Fruit fly (Drosophila melanogaster) whole organism, prepupa: Measurements from ENCODE around the gene Marf.

Experiments
- CG10631 ChIP-seq: fragments of 200-800 bp; sonication (Bioruptor generic); optimal IDR thresholded peaks from 2 replicates; lab custom pipeline; 2016; ENCODE audit warnings: missing biosample characterization, missing genetic modification characterization
- CG10669 ChIP-seq: fragments of 200-800 bp; sonication (Bioruptor generic); optimal IDR thresholded peaks from 3 replicates; lab custom pipeline; 2018; ENCODE audit warnings: missing biosample characterization, mild to moderate bottlenecking, missing genetic modification characterization, moderate library complexity
- CG11294 ChIP-seq: fragments of 200-800 bp; sonication (Bioruptor generic); IDR thresholded peaks from 2 replicates; pipeline ENCODE4 v1.3.6; 2022; ENCODE audit warnings: missing biosample characterization, missing genetic modification characterization
- CG15336 ChIP-seq: fragments of 200-800 bp; sonication (Bioruptor generic); IDR thresholded peaks from 2 replicates; pipeline ENCODE4 v1.3.6; 2022; ENCODE audit warnings: missing biosample characterization, missing genetic modification characterization
- CG1621 ChIP-seq: fragments of 200-800 bp; sonication (Bioruptor generic); optimal IDR thresholded peaks from 3 replicates; lab custom pipeline; 2018; ENCODE audit warnings: missing biosample characterization, mild to moderate bottlenecking, missing genetic modification characterization
- CG16779 ChIP-seq: fragments of 200-800 bp; sonication (Bioruptor generic); optimal IDR thresholded peaks from 3 replicates; lab custom pipeline; 2017; ENCODE audit warnings: missing biosample characterization, mild to moderate bottlenecking, missing genetic modification characterization
- CG3032 ChIP-seq: fragments of 200-800 bp; optimal IDR thresholded peaks from 2 replicates; lab custom pipeline; 2019; ENCODE audit warnings: missing biosample characterization, mild to moderate bottlenecking, missing genetic modification characterization, moderate library complexity
- CG31627 ChIP-seq: fragments of 200-800 bp; sonication (Bioruptor generic); optimal IDR thresholded peaks from 3 replicates; lab custom pipeline; 2016; ENCODE audit warnings: missing biosample characterization, missing genetic modification characterization
- CG32006 ChIP-seq: fragments of 200-800 bp; sonication (Bioruptor generic); optimal IDR thresholded peaks from 3 replicates; lab custom pipeline; 2017; ENCODE audit warnings: missing biosample characterization, mild to moderate bottlenecking, missing genetic modification characterization
- CG3919 ChIP-seq: fragments of 200-800 bp; sonication (Bioruptor generic); optimal IDR thresholded peaks from 3 replicates; lab custom pipeline; 2016; ENCODE audit warnings: missing biosample characterization, missing genetic modification characterization
- CG4318 ChIP-seq: fragments of 200-800 bp; sonication (Bioruptor generic); optimal IDR thresholded peaks from 3 replicates; lab custom pipeline; 2017; ENCODE audit warnings: missing biosample characterization, mild to moderate bottlenecking, missing genetic modification characterization
- CG6163 ChIP-seq: fragments of 200-800 bp; sonication (Bioruptor generic); IDR thresholded peaks from 3 replicates; pipeline ENCODE4 v1.3.6; 2022; ENCODE audit warnings: missing biosample characterization, missing genetic modification characterization
- CG6792 ChIP-seq: fragments of 200-800 bp; sonication (Bioruptor generic); optimal IDR thresholded peaks from 3 replicates; lab custom pipeline; 2016; ENCODE audit warnings: missing biosample characterization, missing genetic modification characterization
- CG6808 ChIP-seq: fragments of 200-800 bp; sonication (Bioruptor generic); optimal IDR thresholded peaks from 3 replicates; lab custom pipeline; 2017; ENCODE audit warnings: missing biosample characterization, missing genetic modification characterization, mild to moderate bottlenecking, moderate library complexity, missing genetic modification reagents
- CG6854 ChIP-seq: fragments of 200-800 bp; sonication (Bioruptor generic); optimal IDR thresholded peaks from 2 replicates; lab custom pipeline; 2017; ENCODE audit warnings: missing biosample characterization, mild to moderate bottlenecking, missing genetic modification characterization
- CG7368 ChIP-seq: fragments of 200-800 bp; sonication (Bioruptor generic); optimal IDR thresholded peaks from 3 replicates; lab custom pipeline; 2016; ENCODE audit warnings: missing biosample characterization, missing genetic modification characterization
- CG8319 ChIP-seq: fragments of 200-800 bp; sonication (Bioruptor generic); optimal IDR thresholded peaks from 3 replicates; lab custom pipeline; 2016; ENCODE audit warnings: missing biosample characterization, missing genetic modification characterization
- CG8632 ChIP-seq: fragments of 200-800 bp; sonication (Bioruptor generic); optimal IDR thresholded peaks from 3 replicates; lab custom pipeline; 2016; ENCODE audit warnings: missing biosample characterization, missing genetic modification characterization
- CG9139 ChIP-seq: fragments of 200-800 bp; sonication (Bioruptor generic); optimal IDR thresholded peaks from 3 replicates; lab custom pipeline; 2017; ENCODE audit warnings: missing biosample characterization, mild to moderate bottlenecking, missing genetic modification characterization
- Eip75B ChIP-seq: fragments of 200-800 bp; sonication (Bioruptor generic); optimal IDR thresholded peaks from 3 replicates; lab custom pipeline; 2016; ENCODE audit warnings: missing biosample characterization, missing genetic modification characterization
- Eip78C ChIP-seq: fragments of 200-800 bp; sonication (Bioruptor generic); peaks from one replicate; lab custom pipeline; 2016; ENCODE audit warnings: missing biosample characterization, missing genetic modification characterization
- Eip93F ChIP-seq: fragments of 200-800 bp; sonication (Bioruptor generic); optimal IDR thresholded peaks from 2 replicates; lab custom pipeline; 2016; ENCODE audit warnings: missing biosample characterization, mild to moderate bottlenecking, missing genetic modification characterization
- Ets21C ChIP-seq: fragments of 200-800 bp; sonication (Bioruptor generic); optimal IDR thresholded peaks from 3 replicates; lab custom pipeline; 2016; ENCODE audit warnings: missing biosample characterization, missing genetic modification characterization
- Ets96B ChIP-seq: fragments of 200-800 bp; optimal IDR thresholded peaks from 2 replicates; lab custom pipeline; 2019; ENCODE audit warnings: missing biosample characterization, mild to moderate bottlenecking, missing genetic modification characterization, moderate library complexity
- Gug ChIP-seq: fragments of 200-800 bp; sonication (Bioruptor generic); IDR thresholded peaks from 2 replicates; pipeline ENCODE4 v1.3.6; 2022; ENCODE audit warnings: missing biosample characterization, missing genetic modification characterization
- Hr39 ChIP-seq: fragments of 200-800 bp; sonication (Bioruptor generic); optimal IDR thresholded peaks from 2 replicates; lab custom pipeline; 2016; ENCODE audit warnings: missing biosample characterization, missing genetic modification characterization
- Hr4 ChIP-seq: fragments of 200-800 bp; sonication (Bioruptor generic); optimal IDR thresholded peaks from 3 replicates; lab custom pipeline; 2016; ENCODE audit warnings: missing biosample characterization, missing genetic modification characterization
- Smox ChIP-seq: fragments of 200-800 bp; sonication (Bioruptor generic); optimal IDR thresholded peaks from 3 replicates; lab custom pipeline; 2016; ENCODE audit warnings: missing biosample characterization, missing genetic modification characterization
- Sox102F ChIP-seq: fragments of 200-800 bp; sonication (Bioruptor generic); optimal IDR thresholded peaks from 2 replicates; lab custom pipeline; 2016; ENCODE audit warnings: missing biosample characterization, mild to moderate bottlenecking, missing genetic modification characterization
- Sox14 ChIP-seq: fragments of 200-800 bp; sonication (Bioruptor generic); optimal IDR thresholded peaks from 3 replicates; lab custom pipeline; 2016; ENCODE audit warnings: missing biosample characterization, missing genetic modification characterization
- Sox15 ChIP-seq: fragments of 200-800 bp; sonication (Bioruptor generic); optimal IDR thresholded peaks from 3 replicates; lab custom pipeline; 2016; ENCODE audit warnings: missing biosample characterization, missing genetic modification characterization
- achi ChIP-seq: fragments of 200-800 bp; sonication (Bioruptor generic); optimal IDR thresholded peaks from 3 replicates; lab custom pipeline; 2016; ENCODE audit warnings: missing biosample characterization, missing genetic modification characterization
- acj6 ChIP-seq: fragments of 200-800 bp; sonication (Bioruptor generic); optimal IDR thresholded peaks from 3 replicates; lab custom pipeline; 2016; ENCODE audit warnings: missing biosample characterization, missing genetic modification characterization
- cyc ChIP-seq: fragments of 200-800 bp; sonication (Bioruptor generic); optimal IDR thresholded peaks from 3 replicates; lab custom pipeline; 2016; ENCODE audit warnings: missing biosample characterization, missing genetic modification characterization
- dac ChIP-seq: fragments of 200-800 bp; sonication (Bioruptor generic); optimal IDR thresholded peaks from 2 replicates; lab custom pipeline; 2017; ENCODE audit warnings: missing biosample characterization, mild to moderate bottlenecking, missing genetic modification characterization
- dsx ChIP-seq: fragments of 200-800 bp; optimal IDR thresholded peaks from 3 replicates; lab custom pipeline; 2019; ENCODE audit warnings: missing biosample characterization, mild to moderate bottlenecking, missing genetic modification characterization, moderate library complexity; ENCODE audit not compliant: poor library complexity, severe bottlenecking
- eg ChIP-seq: fragments of 200-800 bp; sonication (Bioruptor generic); IDR thresholded peaks from 3 replicates; pipeline ENCODE4 v1.3.6; 2022; ENCODE audit warnings: missing biosample characterization, missing genetic modification characterization
- fd59A ChIP-seq: fragments of 200-800 bp; sonication (Bioruptor generic); optimal IDR thresholded peaks from 2 replicates; lab custom pipeline; 2017; ENCODE audit warnings: missing biosample characterization, mild to moderate bottlenecking, missing genetic modification characterization, missing genetic modification reagents
- fd85E ChIP-seq: fragments of 200-800 bp; sonication (Bioruptor generic); optimal IDR thresholded peaks from 3 replicates; lab custom pipeline; 2016; ENCODE audit warnings: missing biosample characterization, missing genetic modification characterization
- fkh ChIP-seq: fragments of 200-800 bp; sonication (Bioruptor generic); optimal IDR thresholded peaks from 3 replicates; lab custom pipeline; 2017; ENCODE audit warnings: missing biosample characterization, mild to moderate bottlenecking, missing genetic modification characterization, moderate library complexity
- lz ChIP-seq: fragments of 200-800 bp; sonication (Bioruptor generic); optimal IDR thresholded peaks from 3 replicates; lab custom pipeline; 2016; ENCODE audit warnings: missing biosample characterization, missing genetic modification characterization
- net ChIP-seq: fragments of 200-800 bp; sonication (Bioruptor generic); optimal IDR thresholded peaks from 3 replicates; lab custom pipeline; 2016; ENCODE audit warnings: missing biosample characterization, missing genetic modification characterization
- salr ChIP-seq, 2 experiments: fragments of 200-800 bp; sonication (Bioruptor generic); optimal IDR thresholded peaks; 3 replicates each; lab custom pipeline; 2016 to 2018; ENCODE audit warnings: missing biosample characterization in 2 of 2, missing genetic modification characterization in 2 of 2, mild to moderate bottlenecking in 1 of 2
- spab ChIP-seq: fragments of 200-800 bp; sonication (Bioruptor generic); optimal IDR thresholded peaks from 2 replicates; lab custom pipeline; 2017; ENCODE audit warnings: missing biosample characterization, mild to moderate bottlenecking, missing genetic modification characterization, missing genetic modification reagents
- svp ChIP-seq: fragments of 200-800 bp; sonication (Bioruptor generic); peaks from one replicate; lab custom pipeline; 2016; ENCODE audit warnings: missing biosample characterization, missing genetic modification characterization
- topi ChIP-seq: fragments of 200-800 bp; sonication (Bioruptor generic); optimal IDR thresholded peaks from 3 replicates; lab custom pipeline; 2016; ENCODE audit warnings: missing biosample characterization, missing genetic modification characterization
- vri ChIP-seq: fragments of 200-800 bp; sonication (Bioruptor generic); optimal IDR thresholded peaks from 3 replicates; lab custom pipeline; 2016; ENCODE audit warnings: missing biosample characterization, mild to moderate bottlenecking, missing genetic modification characterization

Marf gene

dm6 chrX:6365632-6366356 lies at the start of gene Marf, which contains the start of gene swa:
Marf (plus strand) TSS chrX:6365949.
swa (minus strand) TSS chrX:6365708.
- peak; percentile 48 for TF ChIP-seq Eip78C (GFP tag; lab: Kevin White, UChicago)
- peak; percentile 84 for TF ChIP-seq vri
- peak; percentile 75 for TF ChIP-seq fkh (GFP tag; lab: Kevin White, UChicago)
- no peak for TF ChIP-seq dac (GFP tag; lab: Kevin White, UChicago)

DNA sequence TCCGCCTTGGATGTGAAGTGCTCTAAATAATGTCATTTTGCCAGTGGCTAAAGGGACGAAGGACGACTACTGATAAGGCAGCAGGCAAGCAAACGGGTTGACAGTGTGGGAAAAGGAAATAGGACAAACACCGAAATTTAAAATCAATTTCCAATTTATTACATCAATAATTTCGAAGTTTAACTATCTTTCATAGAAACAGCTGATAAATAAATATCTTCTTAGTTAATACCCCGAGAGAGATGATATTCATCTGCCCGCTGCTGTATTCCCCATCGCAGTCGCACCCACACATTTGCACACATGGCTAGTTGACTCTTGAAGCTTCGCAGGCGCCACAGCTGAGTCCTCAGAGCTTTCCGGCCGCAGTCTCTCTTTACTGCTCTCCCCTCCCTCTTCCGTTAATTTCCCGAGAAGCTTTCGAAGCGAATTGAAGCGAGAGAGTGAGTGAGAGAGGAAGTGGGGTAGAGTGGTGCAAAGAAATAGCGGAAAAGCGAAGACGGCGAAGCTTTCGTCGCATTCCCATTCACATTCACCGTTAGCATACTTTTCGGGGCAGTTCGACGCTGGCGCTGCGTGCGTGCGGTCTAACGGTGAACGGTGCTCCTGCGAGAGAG lies 48.8 kb upstream of the Marf start:
- TF ChIP-seq CG6808 (peak; percentile 42), dac (GFP tag; lab: Kevin White, UChicago) (no peak), dsx (GFP tag; lab: Kevin White, UChicago) (peak; percentile 48), Sox14 (GFP tag; lab: Kevin White, UChicago) (peak; percentile 30), Ets21C (no peak), CG10631 (GFP tag; lab: Kevin White, UChicago) (peak; percentile 42), salr (GFP tag; optimal IDR thresholded peaks at IDR 0.05; lab: Kevin White, UChicago) (no peak), fkh (GFP tag; lab: Kevin White, UChicago) (no peak), net (peak; percentile 26), CG1621 (tag; lab: Kevin White, UChicago) (peak; percentile 44), Eip75B (peak; percentile 21), CG3032 (tag; lab: Kevin White, UChicago) (peak; percentile 42), Sox102F (GFP tag; lab: Kevin White, UChicago) (no peak), Hr4 (peak; percentile 33), CG9139 (peak; percentile 12), Gug (GFP tag; lab: Robert Waterston, UW) (peak; percentile 42), Hr39 (peak; percentile 25), Sox15 (GFP tag; lab: Kevin White, UChicago) (no peak), cyc (GFP tag; lab: Kevin White, UChicago) (peak; percentile 32), CG11294 (GFP tag; lab: Robert Waterston, UW) (no peak; the same call in 1 of the 2 replicates), CG15336 (GFP tag; lab: Robert Waterston, UW) (peak; percentile 60), Ets96B (peak; percentile 45), Eip93F (GFP tag; lab: Kevin White, UChicago) (no peak), CG6163 (GFP tag; lab: Robert Waterston, UW) (peak; percentile 72), acj6 (GFP tag; lab: Kevin White, UChicago) (peak; percentile 31), vri (no peak), lz (GFP tag; lab: Kevin White, UChicago) (peak; percentile 29), CG32006 (peak; percentile 57), CG4318 (peak; percentile 11), achi (GFP tag; lab: Kevin White, UChicago) (peak; percentile 20), CG7368 (GFP tag; lab: Kevin White, UChicago) (peak; percentile 13), CG6792 (GFP tag; lab: Kevin White, UChicago) (peak; percentile 37), CG3919 (peak; percentile 60), CG6854 (GFP tag; lab: Kevin White, UChicago) (no peak), CG31627 (GFP tag; lab: Kevin White, UChicago) (peak; percentile 23), CG8319 (GFP tag; lab: Kevin White, UChicago) (no peak), CG8632 (GFP tag; lab: Kevin White, UChicago) (no peak), fd85E (GFP tag; lab: Kevin White, UChicago) (no peak), topi (GFP tag; lab: Kevin White, UChicago) (peak; percentile 27), svp (GFP tag; lab: Kevin White, UChicago) (peak; percentile 73), eg (peak; percentile 64; the same call in 2 of the 3 replicates), spab (GFP tag; lab: Kevin White, UChicago) (peak; percentile 37), CG16779 (tag; lab: Kevin White, UChicago) (no peak), Smox (GFP tag; lab: Kevin White, UChicago) (peak; percentile 21), fd59A (GFP tag; lab: Kevin White, UChicago) (peak; percentile 15), Eip78C (GFP tag; lab: Kevin White, UChicago) (peak; percentile 85), CG10669 (GFP tag; lab: Kevin White, UChicago) (peak; percentile 31)
